Fruit fly (Drosophila melanogaster): ENCODE results near the gene eIF4E1.
A peak's percentile ranks its signal among the peaks of the same experiment; 100 is the strongest.

The eIF4E1 gene

dm6 chr3L:9397156-9397555 is 5.1 kb downstream of the eIF4E1 start (continued):
- TF ChIP-seq Neu2 (GFP tag; optimal IDR thresholded peaks at IDR 0.05; ENCODE audit: borderline replicate concordance) (no peak), D19B (GFP tag; optimal IDR thresholded peaks at IDR 0.05) (peak; percentile 59), CG13775 (GFP tag; optimal IDR thresholded peaks at IDR 0.05) (peak; percentile 20), al (GFP tag; IDR thresholded peaks at IDR 0.05) (0 out of 2 replicates have a peak, but pooled peaks have one; percentile 18), ham (GFP tag; IDR thresholded peaks at IDR 0.05) (peak; percentile 31; the same call in 1 of the 2 replicates), kah (GFP tag; optimal IDR thresholded peaks at IDR 0.05) (peak; percentile 68), jigr1 (GFP tag; IDR thresholded peaks at IDR 0.05) (no peak), ERR (GFP tag; optimal IDR thresholded peaks at IDR 0.05) (peak; percentile 49), CG7786 (GFP tag; optimal IDR thresholded peaks at IDR 0.05) (peak; percentile 31), CG3163 (GFP tag; optimal IDR thresholded peaks at IDR 0.05) (no peak), CG4820 (GFP tag; optimal IDR thresholded peaks at IDR 0.05) (peak; percentile 12), CG1602 (GFP tag; optimal IDR thresholded peaks at IDR 0.05) (no peak), Fer3 (tag; optimal IDR thresholded peaks at IDR 0.05) (peak; percentile 84), Hand (GFP tag; optimal IDR thresholded peaks at IDR 0.05) (peak; percentile 3), CoRest (tag; optimal IDR thresholded peaks at IDR 0.05) (peak; percentile 26), CG7963 (GFP tag; IDR thresholded peaks at IDR 0.05; ENCODE audit: partially characterized antibody) (no peak), Mes4 (GFP tag; optimal IDR thresholded peaks at IDR 0.05) (no peak), CG3065 (GFP tag; optimal IDR thresholded peaks at IDR 0.05) (no peak), corto (GFP tag; optimal IDR thresholded peaks at IDR 0.05) (no peak), Awh (GFP tag; IDR thresholded peaks at IDR 0.05) (peak; percentile 81), wek (GFP tag; optimal IDR thresholded peaks at IDR 0.05) (peak; percentile 79), CG6854 (GFP tag; optimal IDR thresholded peaks at IDR 0.05) (peak; percentile 82), emc (GFP tag; optimal IDR thresholded peaks at IDR 0.05) (peak; percentile 10), ranshi (GFP tag; IDR thresholded peaks at IDR 0.05) (peak; percentile 51; the same call in 1 of the 2 replicates), CG16779 (GFP tag; IDR thresholded peaks at IDR 0.05) (0 out of 2 replicates have a peak, but pooled peaks have one; percentile 48), phol (tag; optimal IDR thresholded peaks at IDR 0.05) (no peak), Optix (GFP tag; IDR thresholded peaks at IDR 0.05) (no peak), sug (tag; optimal IDR thresholded peaks at IDR 0.05) (peak; percentile 68), CG12236 (GFP tag; optimal IDR thresholded peaks at IDR 0.05) (peak; percentile 26), BEAF-32 (GFP tag; optimal IDR thresholded peaks at IDR 0.05) (no peak), MESR4 (GFP tag; optimal IDR thresholded peaks at IDR 0.05) (no peak), gem (tag; optimal IDR thresholded peaks at IDR 0.05) (peak; percentile 47), run (tag; optimal IDR thresholded peaks at IDR 0.05) (no peak), scrt (GFP tag; optimal IDR thresholded peaks at IDR 0.05) (peak; percentile 82), crc (GFP tag; optimal IDR thresholded peaks at IDR 0.05) (peak; percentile 76), crol (GFP tag; IDR thresholded peaks at IDR 0.05) (no peak), CG7987 (GFP tag; optimal IDR thresholded peaks at IDR 0.05) (peak; percentile 94), Nf-YA (GFP tag; IDR thresholded peaks at IDR 0.05) (0 out of 2 replicates have a peak, but pooled peaks have one; percentile 31), twi (tag; optimal IDR thresholded peaks at IDR 0.05) (peak; percentile 42), Gug (GFP tag; IDR thresholded peaks at IDR 0.05) (no peak), prd (optimal IDR thresholded peaks at IDR 0.05) (no peak), prd (GFP tag; IDR thresholded peaks at IDR 0.05) (no peak), CG12942 (GFP tag; optimal IDR thresholded peaks at IDR 0.05) (peak; percentile 16), CG7928 (GFP tag; optimal IDR thresholded peaks at IDR 0.05) (peak; percentile 43), p53 (GFP tag; optimal IDR thresholded peaks at IDR 0.05) (no peak), CG1792 (GFP tag; optimal IDR thresholded peaks at IDR 0.05) (peak; percentile 76), CG1233 (GFP tag; optimal IDR thresholded peaks at IDR 0.05) (peak; percentile 75), Blimp-1 (GFP tag; optimal IDR thresholded peaks at IDR 0.05) (peak; percentile 58), Drgx (GFP tag; IDR thresholded peaks at IDR 0.05) (peak; percentile 44), inv (GFP tag; IDR thresholded peaks at IDR 0.05; ENCODE audit: partially characterized antibody) (no peak)
